Worm (Caenorhabditis elegans) whole organism, late embryonic: ENCODE results near the gene bath-3.
"Not testable (repeated sequence)": the region's sequence is repeated elsewhere in the genome, so short reads cannot be mapped to it uniquely, and the experiment has no call there.

ENCODE experiments used
- C38D4.7 ChIP-seq: fragments of 200-800 bp; sonication (Bioruptor generic); optimal IDR thresholded peaks from 2 replicates; lab custom pipeline; 2018; ENCODE audit warnings: mild to moderate bottlenecking, missing genetic modification characterization, moderate library complexity, missing compliant biosample characterization
- K09A11.1 ChIP-seq: sonication (generic microtip); optimal IDR thresholded peaks from 2 replicates; lab custom pipeline; 2017; ENCODE audit warnings: antibody characterized with exemption, mild to moderate bottlenecking, missing genetic modification characterization, missing compliant biosample characterization; ENCODE audit not compliant: insufficient read depth
- Y22D7AL.16 ChIP-seq: sonication (generic microtip); optimal IDR thresholded peaks from 2 replicates; lab custom pipeline; 2016; ENCODE audit warnings: missing genetic modification characterization, missing compliant biosample characterization
- ama-1 ChIP-seq: fragments of 150-350 bp; optimal IDR thresholded peaks from 2 replicates; lab custom pipeline; 2014
- ceh-14 ChIP-seq: sonication (generic microtip); optimal IDR thresholded peaks from 2 replicates; lab custom pipeline; 2016; ENCODE audit warnings: missing genotype, missing genetic modification characterization, missing compliant biosample characterization
- ceh-2 ChIP-seq: sonication (generic microtip); optimal IDR thresholded peaks from 2 replicates; lab custom pipeline; 2016; ENCODE audit warnings: missing genotype, missing genetic modification characterization, missing compliant biosample characterization
- ceh-24 ChIP-seq: sonication (generic microtip); optimal IDR thresholded peaks from 2 replicates; lab custom pipeline; 2016; ENCODE audit warnings: mild to moderate bottlenecking, missing genetic modification characterization, missing compliant biosample characterization
- ceh-30 ChIP-seq: fragments of 150-350 bp; optimal IDR thresholded peaks from 2 replicates; lab custom pipeline; 2014; ENCODE audit warnings: missing biosample characterization, missing genetic modification characterization
- ceh-34 ChIP-seq: sonication (generic microtip); optimal IDR thresholded peaks from 2 replicates; lab custom pipeline; 2016; ENCODE audit warnings: mild to moderate bottlenecking, missing genetic modification characterization, missing compliant biosample characterization
- ceh-6 ChIP-seq: fragments of 200-800 bp; sonication (Bioruptor generic); optimal IDR thresholded peaks from 2 replicates; lab custom pipeline; 2018; ENCODE audit warnings: mild to moderate bottlenecking, missing genetic modification characterization, missing compliant biosample characterization
- ceh-9 ChIP-seq: sonication (generic microtip); optimal IDR thresholded peaks from 2 replicates; lab custom pipeline; 2016; ENCODE audit warnings: mild to moderate bottlenecking, missing genetic modification characterization, inconsistent platforms, missing compliant biosample characterization
- elt-2 ChIP-seq: sonication (generic microtip); optimal IDR thresholded peaks from 2 replicates; lab custom pipeline; 2016; ENCODE audit warnings: missing genetic modification reagents, missing genetic modification characterization, missing compliant biosample characterization
- elt-4 ChIP-seq: sonication (generic microtip); optimal IDR thresholded peaks from 2 replicates; lab custom pipeline; 2016; ENCODE audit warnings: missing genetic modification characterization, missing compliant biosample characterization
- ets-4 ChIP-seq: sonication (generic microtip); optimal IDR thresholded peaks from 2 replicates; lab custom pipeline; 2016; ENCODE audit warnings: missing genetic modification characterization, missing compliant biosample characterization
- gmeb-2 ChIP-seq: sonication (generic microtip); optimal IDR thresholded peaks from 2 replicates; lab custom pipeline; 2016; ENCODE audit warnings: missing genetic modification characterization, inconsistent platforms, missing compliant biosample characterization
- hlh-30 ChIP-seq: sonication (generic microtip); optimal IDR thresholded peaks from 2 replicates; lab custom pipeline; 2017; ENCODE audit warnings: antibody characterized with exemption, missing genetic modification characterization, missing compliant biosample characterization; ENCODE audit not compliant: insufficient read depth
- hlh-6 ChIP-seq: sonication (generic microtip); optimal IDR thresholded peaks from 2 replicates; lab custom pipeline; 2016; ENCODE audit warnings: missing genotype, missing genetic modification characterization, missing compliant biosample characterization
- lin-11 ChIP-seq: fragments of 200-800 bp; sonication (Bioruptor generic); optimal IDR thresholded peaks from 2 replicates; lab custom pipeline; 2018; ENCODE audit warnings: mild to moderate bottlenecking, missing genetic modification characterization, missing compliant biosample characterization
- mec-3 ChIP-seq: sonication (generic microtip); optimal IDR thresholded peaks from 2 replicates; lab custom pipeline; 2016; ENCODE audit warnings: borderline replicate concordance, missing genetic modification characterization, missing compliant biosample characterization
- nhr-232 ChIP-seq: sonication (generic microtip); optimal IDR thresholded peaks from 2 replicates; lab custom pipeline; 2016; ENCODE audit warnings: missing genetic modification characterization, missing compliant biosample characterization
- odd-2 ChIP-seq: sonication (generic microtip); optimal IDR thresholded peaks from 2 replicates; lab custom pipeline; 2017; ENCODE audit warnings: antibody characterized with exemption, mild to moderate bottlenecking, missing genetic modification characterization, missing compliant biosample characterization
- pha-2 ChIP-seq: sonication (generic microtip); optimal IDR thresholded peaks from 2 replicates; lab custom pipeline; 2017; ENCODE audit warnings: mild to moderate bottlenecking, missing genetic modification characterization, missing compliant biosample characterization
- pqm-1 ChIP-seq: sonication (generic microtip); optimal IDR thresholded peaks from 2 replicates; lab custom pipeline; 2016; ENCODE audit warnings: missing genetic modification characterization, missing compliant biosample characterization
- pros-1 ChIP-seq: fragments of 150-350 bp; optimal IDR thresholded peaks from 2 replicates; lab custom pipeline; 2014; ENCODE audit warnings: missing biosample characterization, missing genetic modification reagents, missing genetic modification characterization
- ref-2 ChIP-seq: sonication (generic microtip); optimal IDR thresholded peaks from 2 replicates; lab custom pipeline; 2016; ENCODE audit warnings: missing genetic modification characterization, missing compliant biosample characterization
- sox-4 ChIP-seq: sonication (generic microtip); optimal IDR thresholded peaks from 2 replicates; lab custom pipeline; 2017; ENCODE audit warnings: mild to moderate bottlenecking, missing genetic modification characterization, inconsistent platforms, missing compliant biosample characterization
- syd-9 ChIP-seq: sonication (generic microtip); optimal IDR thresholded peaks from 2 replicates; lab custom pipeline; 2016; ENCODE audit warnings: mild to moderate bottlenecking, missing genetic modification characterization, moderate library complexity, missing compliant biosample characterization
- ttx-3 ChIP-seq: sonication (generic microtip); optimal IDR thresholded peaks from 2 replicates; lab custom pipeline; 2016; ENCODE audit warnings: missing genetic modification reagents, missing genetic modification characterization, missing compliant biosample characterization
- unc-55 ChIP-seq: sonication (generic microtip); optimal IDR thresholded peaks from 2 replicates; lab custom pipeline; 2017; ENCODE audit warnings: missing biosample characterization, missing genetic modification reagents, missing genetic modification characterization
- unc-86 ChIP-seq: sonication (generic microtip); optimal IDR thresholded peaks from 2 replicates; lab custom pipeline; 2016; ENCODE audit warnings: missing genetic modification characterization, missing compliant biosample characterization

Gene bath-3

DNA sequence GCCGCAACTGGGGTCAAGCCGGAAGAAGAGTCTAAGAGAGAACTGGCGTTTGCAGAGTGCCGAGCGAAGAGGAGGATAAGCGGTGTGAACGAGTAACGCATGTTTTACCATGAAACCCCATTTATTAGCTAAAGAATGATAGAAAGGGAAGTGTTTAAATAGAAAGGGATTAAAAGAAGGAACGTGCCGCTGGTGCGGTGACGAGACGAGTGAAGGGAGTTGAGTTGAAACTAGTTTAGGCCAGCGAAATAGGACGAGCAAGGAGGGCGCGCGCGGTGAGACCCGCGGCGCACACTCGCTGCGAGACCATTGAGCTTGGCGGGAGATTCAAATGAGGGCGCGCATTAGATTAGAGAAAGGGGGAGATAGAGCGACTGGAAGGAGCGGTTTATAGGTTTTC is 16.3 kb upstream of the bath-3 start, which contains the start of gene math-1:
Gene math-1, minus strand, starts transcription at position 101 of the 400 bp plus-strand sequence.
- TF ChIP-seq syd-9, ceh-2, ceh-24 (tag; lab: Kevin White, UChicago): not testable (repeated sequence)

DNA sequence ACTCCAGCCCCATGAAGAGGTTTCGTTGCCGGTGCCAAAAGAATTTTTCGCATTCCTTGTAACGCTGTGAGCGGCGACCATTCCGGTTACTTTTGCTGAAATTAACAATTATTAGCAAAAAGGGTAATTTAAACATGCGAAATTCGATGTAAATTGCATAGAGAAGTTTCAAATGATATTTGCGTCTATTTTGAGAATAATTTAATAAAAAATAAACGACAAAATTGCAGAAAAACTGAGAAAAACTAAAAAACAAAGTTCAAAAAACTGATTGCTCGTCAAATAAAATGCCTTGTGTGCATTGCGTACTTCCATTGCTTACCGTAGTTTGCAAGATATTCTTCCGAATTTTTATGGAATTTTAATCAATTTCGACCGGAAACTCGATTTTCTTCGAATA is 15.2 kb upstream of the bath-3 start, which contains the start of gene bath-24:
Gene bath-24, minus strand, starts transcription at position 101 of the 400 bp plus-strand sequence.
- TF ChIP-seq ceh-30 (tag; lab: Kevin White, UChicago): no peak
- no peak for TF ChIP-seq pha-2 (tag; lab: Kevin White, UChicago)
- TF ChIP-seq pqm-1 (tag; lab: Kevin White, UChicago): no peak
- no peak for TF ChIP-seq elt-2 (tag; lab: Kevin White, UChicago)
- no peak for TF ChIP-seq pros-1 (tag; lab: Kevin White, UChicago)
- TF ChIP-seq lin-11 (tag; lab: Kevin White, UChicago): no peak
- no peak for TF ChIP-seq sox-4 (tag; lab: Kevin White, UChicago)
- no peak for TF ChIP-seq C38D4.7
- TF ChIP-seq ceh-6 (GFP tag; lab: Kevin White, UChicago): no peak

DNA sequence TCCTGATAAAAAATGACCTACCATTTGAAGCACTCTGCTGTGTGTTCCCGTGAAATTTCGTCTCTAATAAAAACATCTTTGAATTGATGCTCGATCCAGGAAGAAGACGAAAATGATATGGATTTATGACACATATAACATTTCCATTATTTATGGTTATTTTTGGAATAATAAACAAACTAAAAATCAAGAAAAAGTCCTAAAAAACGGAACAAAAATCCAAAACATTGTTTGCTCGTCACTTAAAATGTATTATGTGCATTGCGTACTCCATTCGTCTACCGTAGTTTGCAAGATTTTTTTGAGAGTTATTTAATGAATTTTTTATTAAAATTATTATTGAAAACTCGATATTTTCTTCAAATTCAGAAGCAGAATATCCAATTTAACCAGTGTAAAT is 12.2 kb upstream of the bath-3 start, which contains the start of gene bath-20:
Gene bath-20, minus strand, starts transcription at position 101 of the 400 bp plus-strand sequence.
- TF ChIP-seq lin-11 (tag; lab: Kevin White, UChicago) (no peak), ceh-14 (tag; lab: Kevin White, UChicago) (no peak)

DNA sequence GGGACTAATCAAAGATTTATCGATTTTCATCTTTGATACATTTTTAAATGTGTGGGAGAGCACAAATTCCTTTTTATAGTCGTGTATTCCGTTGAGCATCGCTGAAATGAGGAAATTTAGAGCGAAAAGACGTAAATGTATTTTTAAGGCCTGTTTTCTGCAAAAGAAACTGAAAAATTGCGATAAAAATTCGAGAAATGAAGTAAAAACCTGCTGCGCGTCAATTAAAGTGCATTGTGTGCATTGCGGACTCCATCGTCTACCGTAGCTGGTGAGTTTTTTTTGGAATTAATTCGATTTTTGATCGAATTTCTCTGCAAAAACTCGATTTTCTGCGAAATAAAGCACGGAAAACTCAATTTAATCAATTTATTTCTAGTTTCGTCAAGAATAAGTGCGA is 9.0 kb upstream of the bath-3 start, which contains the start of gene bath-19:
Gene bath-19, minus strand, starts transcription at position 101 of the 400 bp plus-strand sequence.
- no peak for TF ChIP-seq Y22D7AL.16 (tag; lab: Kevin White, UChicago)
- TF ChIP-seq ttx-3 (tag; lab: Kevin White, UChicago): no peak
- no peak for TF ChIP-seq ets-4 (tag; lab: Kevin White, UChicago)
- no peak for TF ChIP-seq hlh-6 (tag; lab: Kevin White, UChicago)
- no peak for TF ChIP-seq ceh-30 (tag; lab: Kevin White, UChicago)
- no peak for TF ChIP-seq mec-3 (tag; lab: Kevin White, UChicago)

DNA sequence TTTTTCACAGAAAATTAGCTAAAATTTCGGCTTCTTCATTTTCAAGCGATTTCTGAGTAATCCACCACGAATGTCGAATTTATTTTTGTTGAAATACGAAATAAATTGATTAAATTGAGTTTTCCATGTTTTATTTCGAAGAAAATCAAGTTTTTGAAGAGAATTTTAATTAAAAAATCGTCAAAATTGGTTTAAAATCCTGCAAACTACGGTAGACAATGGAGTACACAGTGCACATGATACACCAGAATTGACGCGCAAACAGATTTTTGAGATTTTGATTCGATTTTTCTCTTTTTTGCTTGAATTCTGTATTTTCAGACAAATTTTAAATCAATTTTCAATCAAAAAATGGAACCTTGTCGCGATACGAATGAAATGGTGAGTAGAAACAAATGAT is 3.0 kb upstream of the bath-3 start, which contains the start of gene F59H6.14:
Gene F59H6.14, plus strand, starts transcription at position 301 of the 400 bp plus-strand sequence.
- TF ChIP-seq ceh-6 (GFP tag; lab: Kevin White, UChicago) (no peak), ama-1 (lab: Kevin White, UChicago) (no peak), ref-2 (tag; lab: Kevin White, UChicago) (no peak), unc-55 (GFP tag; lab: Kevin White, UChicago) (no peak), elt-4 (tag; lab: Kevin White, UChicago) (no peak), hlh-6 (tag; lab: Kevin White, UChicago) (no peak), ceh-34 (tag; lab: Kevin White, UChicago) (no peak), K09A11.1 (tag; lab: Kevin White, UChicago) (no peak), hlh-30 (tag; lab: Kevin White, UChicago) (no peak), gmeb-2 (no peak), C38D4.7 (no peak), unc-86 (tag; lab: Kevin White, UChicago) (no peak)
- TF ChIP-seq, all 69 proteins: peak for 0

DNA sequence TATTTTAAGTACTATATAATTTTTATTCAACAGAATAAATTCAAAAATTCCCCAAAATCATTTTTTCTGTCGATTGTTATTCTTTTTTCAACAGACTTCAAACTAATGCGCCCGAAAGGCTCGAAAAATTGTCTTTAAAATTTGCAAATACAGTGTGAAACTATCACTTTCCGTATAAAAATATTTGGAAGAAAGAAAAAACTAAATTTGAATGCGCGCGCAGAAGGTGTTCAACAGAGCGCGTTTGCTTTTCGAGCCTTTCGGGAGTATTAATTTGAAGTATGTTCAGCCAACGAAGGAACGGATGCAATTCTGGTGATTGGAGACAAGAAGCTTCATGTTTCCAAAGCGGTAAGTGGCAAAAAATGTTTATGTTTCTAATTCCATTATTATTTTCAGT is 2.0 kb upstream of the bath-3 start, which contains the start of gene btb-4:
Gene btb-4, plus strand, starts transcription at position 35 of the 400 bp plus-strand sequence.
- TF ChIP-seq ceh-9; odd-2; nhr-232 (tag; lab: Kevin White, UChicago): not testable (repeated sequence)
- TF ChIP-seq, all 69 proteins: peak for 0; not testable (repeated sequence) for 69
